Fruit fly (Drosophila melanogaster) whole organism, embryonic: ENCODE measurements around the gene nudC.
A peak's percentile ranks its signal among the peaks of the same experiment; 100 is the strongest.

Experiments
- Aef1 ChIP-seq: fragments of 200-800 bp; sonication (Bioruptor generic); IDR thresholded peaks from 3 replicates; pipeline ENCODE4 v1.3.6; 2022; ENCODE audit warnings: missing biosample characterization, missing genetic modification characterization
- CG11456 ChIP-seq: fragments of 200-800 bp; sonication (Bioruptor generic); IDR thresholded peaks from 3 replicates; pipeline ENCODE4 v1.3.6; 2022; ENCODE audit warnings: missing biosample characterization, missing genetic modification characterization
- CG11504 ChIP-seq: fragments of 200-800 bp; sonication (Bioruptor generic); optimal IDR thresholded peaks from 3 replicates; lab custom pipeline; 2019; ENCODE audit warnings: missing biosample characterization, mild to moderate bottlenecking, missing genetic modification characterization, moderate library complexity
- CG12391 ChIP-seq: fragments of 200-800 bp; sonication (Bioruptor generic); optimal IDR thresholded peaks from 3 replicates; lab custom pipeline; 2018; ENCODE audit warnings: missing biosample characterization, mild to moderate bottlenecking, missing genetic modification characterization, moderate library complexity
- CG13287 ChIP-seq: fragments of 200-800 bp; sonication (Bioruptor generic); IDR thresholded peaks from 2 replicates; pipeline ENCODE4 v1.3.6; 2022; ENCODE audit warnings: missing biosample characterization, missing genetic modification characterization; ENCODE audit not compliant: partially characterized antibody
- CG13775 ChIP-seq: fragments of 200-800 bp; sonication (Bioruptor generic); optimal IDR thresholded peaks from 3 replicates; lab custom pipeline; 2017; ENCODE audit warnings: missing biosample characterization, mild to moderate bottlenecking, missing genetic modification characterization
- CG14667 ChIP-seq: fragments of 200-800 bp; sonication (Bioruptor generic); IDR thresholded peaks from 2 replicates; pipeline ENCODE4 v1.3.6; 2022; ENCODE audit warnings: missing biosample characterization, missing genetic modification characterization
- CG14710 ChIP-seq: fragments of 200-800 bp; sonication (Bioruptor generic); optimal IDR thresholded peaks from 3 replicates; lab custom pipeline; 2019; ENCODE audit warnings: missing biosample characterization, mild to moderate bottlenecking, missing genetic modification characterization, moderate library complexity
- CG15601 ChIP-seq: fragments of 200-800 bp; sonication (Bioruptor generic); optimal IDR thresholded peaks from 3 replicates; lab custom pipeline; 2019; ENCODE audit warnings: missing biosample characterization, mild to moderate bottlenecking, missing genetic modification characterization, moderate library complexity
- CG17361 ChIP-seq: fragments of 200-800 bp; sonication (Bioruptor generic); IDR thresholded peaks from 3 replicates; pipeline ENCODE4 v1.3.6; 2022; ENCODE audit warnings: missing biosample characterization, missing genetic modification characterization
- CG18011 ChIP-seq: fragments of 200-800 bp; sonication (Bioruptor generic); optimal IDR thresholded peaks from 2 replicates; lab custom pipeline; 2017; ENCODE audit warnings: missing biosample characterization, missing genetic modification characterization, mild to moderate bottlenecking, moderate library complexity, missing genotype
- CG2199 ChIP-seq: fragments of 200-800 bp; sonication (Bioruptor generic); IDR thresholded peaks from 3 replicates; pipeline ENCODE4 v1.3.6; 2022; ENCODE audit warnings: missing biosample characterization, missing genetic modification characterization
- CG31388 ChIP-seq: fragments of 200-800 bp; sonication (Bioruptor generic); optimal IDR thresholded peaks from 2 replicates; lab custom pipeline; 2016; ENCODE audit warnings: missing biosample characterization, missing genetic modification characterization
- CG31441 ChIP-seq: fragments of 200-800 bp; sonication (Bioruptor generic); IDR thresholded peaks from 2 replicates; pipeline ENCODE4 v1.3.6; 2022; ENCODE audit warnings: missing biosample characterization, missing genetic modification characterization
- CG34422 ChIP-seq: fragments of 200-800 bp; sonication (Bioruptor generic); IDR thresholded peaks from 3 replicates; pipeline ENCODE4 v1.3.6; 2022; ENCODE audit warnings: missing biosample characterization, missing genetic modification characterization
- CG42726 ChIP-seq: fragments of 200-800 bp; sonication (Bioruptor generic); IDR thresholded peaks from 2 replicates; pipeline ENCODE4 v1.3.6; 2022; ENCODE audit warnings: missing biosample characterization, missing genetic modification characterization; ENCODE audit not compliant: partially characterized antibody
- CG4360 ChIP-seq: fragments of 200-800 bp; sonication (Bioruptor generic); IDR thresholded peaks from 2 replicates; pipeline ENCODE4 v1.3.6; 2022; ENCODE audit warnings: missing biosample characterization, missing genetic modification characterization
- CG5245 ChIP-seq: fragments of 200-800 bp; sonication (Bioruptor generic); optimal IDR thresholded peaks from 3 replicates; lab custom pipeline; 2016; ENCODE audit warnings: missing biosample characterization, missing genetic modification characterization
- CG6791 ChIP-seq: fragments of 200-800 bp; sonication (Bioruptor generic); IDR thresholded peaks from 3 replicates; pipeline ENCODE4 v1.3.6; 2022; ENCODE audit warnings: missing biosample characterization, missing genetic modification characterization; ENCODE audit not compliant: partially characterized antibody
- CG8281 ChIP-seq: fragments of 200-800 bp; sonication (Bioruptor generic); optimal IDR thresholded peaks from 2 replicates; lab custom pipeline; 2018; ENCODE audit warnings: missing biosample characterization, mild to moderate bottlenecking, missing genetic modification characterization, moderate library complexity
- CG9609 ChIP-seq: fragments of 200-800 bp; sonication (Bioruptor generic); optimal IDR thresholded peaks from 3 replicates; lab custom pipeline; 2016; ENCODE audit warnings: missing biosample characterization, missing genetic modification characterization
- CTCF ChIP-seq: fragments of 200-800 bp; sonication (Bioruptor generic); optimal IDR thresholded peaks from 2 replicates; lab custom pipeline; 2017; ENCODE audit warnings: missing biosample characterization, mild to moderate bottlenecking, missing genetic modification characterization, moderate library complexity
- Chrac-16 ChIP-seq: fragments of 200-800 bp; sonication (Bioruptor generic); optimal IDR thresholded peaks from 3 replicates; lab custom pipeline; 2016; ENCODE audit warnings: missing biosample characterization, missing genetic modification characterization
- Fer3 ChIP-seq: fragments of 200-800 bp; sonication (Bioruptor generic); optimal IDR thresholded peaks from 2 replicates; lab custom pipeline; 2018; ENCODE audit warnings: missing biosample characterization, mild to moderate bottlenecking, missing genetic modification characterization, moderate library complexity
- GATAe ChIP-seq: fragments of 200-800 bp; sonication (Bioruptor generic); conservative IDR thresholded peaks from 2 replicates; pipeline ENCODE4 v1.3.6; 2022; ENCODE audit warnings: missing biosample characterization, missing genetic modification characterization
- HLHmδ ChIP-seq: fragments of 200-800 bp; sonication (Bioruptor generic); optimal IDR thresholded peaks from 2 replicates; lab custom pipeline; 2018; ENCODE audit warnings: missing biosample characterization, mild to moderate bottlenecking, missing genetic modification characterization, moderate library complexity
- Hand ChIP-seq: fragments of 200-800 bp; sonication (Bioruptor generic); optimal IDR thresholded peaks from 2 replicates; lab custom pipeline; 2017; ENCODE audit warnings: mild to moderate bottlenecking, missing biosample characterization, missing genetic modification reagents, missing genetic modification characterization
- HmgZ ChIP-seq: fragments of 200-800 bp; sonication (Bioruptor generic); optimal IDR thresholded peaks from 2 replicates; lab custom pipeline; 2018; ENCODE audit warnings: missing biosample characterization, mild to moderate bottlenecking, missing genetic modification characterization
- Jarid2 ChIP-seq: fragments of 200-800 bp; sonication (Bioruptor generic); optimal IDR thresholded peaks from 3 replicates; lab custom pipeline; 2017; ENCODE audit warnings: mild to moderate bottlenecking, missing biosample characterization, missing genetic modification reagents, missing genetic modification characterization
- Lhr ChIP-seq: fragments of 200-800 bp; sonication (Bioruptor generic); optimal IDR thresholded peaks from 3 replicates; lab custom pipeline; 2017; ENCODE audit warnings: mild to moderate bottlenecking, missing biosample characterization, missing genetic modification reagents, missing genetic modification characterization
- Lim3 ChIP-seq: fragments of 200-800 bp; sonication (Bioruptor generic); IDR thresholded peaks from 2 replicates; pipeline ENCODE4 v1.3.6; 2022; ENCODE audit warnings: missing biosample characterization, missing genetic modification characterization
- MBD-R2 ChIP-seq: fragments of 200-800 bp; sonication (Bioruptor generic); IDR thresholded peaks from 2 replicates; pipeline ENCODE4 v1.3.6; 2022; ENCODE audit warnings: missing biosample characterization, missing genetic modification characterization
- MTF-1 ChIP-seq: fragments of 200-800 bp; sonication (Bioruptor generic); optimal IDR thresholded peaks from 2 replicates; lab custom pipeline; 2018; ENCODE audit warnings: missing biosample characterization, mild to moderate bottlenecking, missing genetic modification characterization, borderline replicate concordance
- Nf-YC ChIP-seq: fragments of 200-800 bp; optimal IDR thresholded peaks from 3 replicates; lab custom pipeline; 2019; ENCODE audit warnings: missing biosample characterization, mild to moderate bottlenecking, missing genetic modification characterization, moderate library complexity
- Pdp1 ChIP-seq, 2 experiments: fragments of 200-800 bp; sonication (Bioruptor generic); optimal IDR thresholded peaks; 3 replicates each; lab custom pipeline; 2016; ENCODE audit warnings: missing biosample characterization in 2 of 2, missing genetic modification characterization in 2 of 2, mild to moderate bottlenecking in 1 of 2, moderate library complexity in 1 of 2
- Sry-δ ChIP-seq: fragments of 200-800 bp; sonication (Bioruptor generic); optimal IDR thresholded peaks from 2 replicates; lab custom pipeline; 2016; ENCODE audit warnings: missing biosample characterization, missing genetic modification characterization
- Stat92E ChIP-seq, 3 experiments: fragments of >200 bp in 2 of 3; fragments of 200-800 bp in 1 of 3; sonication (Bioruptor generic) in 1 of 3; optimal IDR thresholded peaks; 2 replicates each; lab custom pipeline; 2017 to 2019; ENCODE audit warnings: missing biosample characterization in 3 of 3, missing genetic modification characterization in 3 of 3, mild to moderate bottlenecking in 1 of 3, moderate library complexity in 1 of 3
- Trl ChIP-seq, 3 experiments: fragments of >200 bp in 2 of 3; fragments of 200-800 bp in 1 of 3; sonication (Bioruptor generic) in 1 of 3; optimal IDR thresholded peaks; 2 replicates in 1 of 3; 3 replicates in 2 of 3; lab custom pipeline; 2016 to 2017; ENCODE audit warnings: missing biosample characterization in 1 of 3, missing genetic modification characterization in 1 of 3
- YL-1 ChIP-seq: fragments of 200-800 bp; sonication (Bioruptor generic); optimal IDR thresholded peaks from 3 replicates; lab custom pipeline; 2017; ENCODE audit warnings: missing biosample characterization, mild to moderate bottlenecking, missing genetic modification characterization
- al ChIP-seq: fragments of 200-800 bp; sonication (Bioruptor generic); IDR thresholded peaks from 2 replicates; pipeline ENCODE4 v1.3.6; 2022; ENCODE audit warnings: missing biosample characterization, missing genetic modification characterization
- ara ChIP-seq: fragments of 200-800 bp; sonication (Bioruptor generic); IDR thresholded peaks from 2 replicates; pipeline ENCODE4 v1.3.6; 2022; ENCODE audit warnings: missing biosample characterization, missing genetic modification characterization
- dm ChIP-seq: fragments of 200-800 bp; sonication (Bioruptor generic); optimal IDR thresholded peaks from 3 replicates; lab custom pipeline; 2016; ENCODE audit warnings: missing biosample characterization, missing genetic modification characterization
- nerfin-2 ChIP-seq: fragments of 200-800 bp; sonication (Bioruptor generic); IDR thresholded peaks from 2 replicates; pipeline ENCODE4 v1.3.6; 2022; ENCODE audit warnings: missing biosample characterization, missing genetic modification characterization; ENCODE audit not compliant: partially characterized antibody
- nmo ChIP-seq: fragments of 200-800 bp; sonication (Bioruptor generic); optimal IDR thresholded peaks from 2 replicates; lab custom pipeline; 2018; ENCODE audit warnings: missing biosample characterization, mild to moderate bottlenecking, missing genetic modification characterization, moderate library complexity
- phol ChIP-seq: fragments of 200-800 bp; sonication (Bioruptor generic); optimal IDR thresholded peaks from 3 replicates; lab custom pipeline; 2018; ENCODE audit warnings: missing biosample characterization, mild to moderate bottlenecking, missing genetic modification characterization, moderate library complexity
- sens ChIP-seq: fragments of 200-800 bp; sonication (Bioruptor generic); peaks from one replicate; lab custom pipeline; 2016; ENCODE audit warnings: missing biosample characterization, missing genetic modification characterization
- slbo ChIP-seq: fragments of 200-800 bp; sonication (Bioruptor generic); IDR thresholded peaks from 2 replicates; pipeline ENCODE4 v1.3.6; 2022; ENCODE audit warnings: missing biosample characterization, missing genetic modification characterization
- ssp ChIP-seq: fragments of 200-800 bp; sonication (Bioruptor generic); IDR thresholded peaks from 2 replicates; pipeline ENCODE4 v1.3.6; 2022; ENCODE audit warnings: missing biosample characterization, missing genetic modification characterization
- sug ChIP-seq: fragments of 200-800 bp; optimal IDR thresholded peaks from 2 replicates; lab custom pipeline; 2019; ENCODE audit warnings: missing biosample characterization, mild to moderate bottlenecking, missing genetic modification characterization, moderate library complexity

The nudC gene

DNA sequence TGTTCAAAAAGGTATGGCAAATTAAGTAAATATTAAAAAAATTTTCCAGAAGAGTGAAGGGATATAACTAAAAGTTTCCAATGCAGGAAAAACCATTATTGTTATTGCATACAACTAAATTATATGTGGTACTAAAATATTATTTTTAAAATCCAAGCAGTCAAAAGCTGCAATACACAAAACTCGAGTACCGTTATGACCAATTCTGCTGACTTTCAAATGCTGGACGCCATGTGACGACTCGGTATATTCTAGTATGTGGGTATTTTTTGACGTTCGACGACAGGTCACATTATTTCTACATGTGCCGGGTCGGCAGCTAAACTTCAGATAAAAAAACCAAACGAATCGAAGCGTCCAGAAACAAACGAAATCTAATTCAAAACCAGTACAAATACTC lies 3.3 kb downstream of the nudC start (continued):
- TF ChIP-seq dm (GFP tag; lab: Kevin White, UChicago) (peak; percentile 88), Stat92E (GFP tag; optimal IDR thresholded peaks at IDR 0.05; lab: Kevin White, UChicago) (peak in 1 of 3 experiments; percentile 29), Chrac-16 (GFP tag; lab: Kevin White, UChicago) (no peak), phol (tag; lab: Kevin White, UChicago) (peak; percentile 50), Jarid2 (GFP tag; lab: Kevin White, UChicago) (no peak), CG31388 (GFP tag; lab: Kevin White, UChicago) (no peak), al (0 out of 2 replicates have a peak, but pooled peaks have one; percentile 41), CG9609 (GFP tag; lab: Kevin White, UChicago) (peak; percentile 24), slbo (GFP tag; lab: Robert Waterston, UW) (peak; percentile 33; the same call in 1 of the 2 replicates), CG2199 (GFP tag; lab: Robert Waterston, UW) (peak; percentile 87), Fer3 (tag; lab: Kevin White, UChicago) (peak; percentile 1), Lim3 (GFP tag; lab: Robert Waterston, UW) (no peak), Trl (optimal IDR thresholded peaks at IDR 0.05; lab: Kevin White, UChicago) (no peak), Trl (GFP tag; optimal IDR thresholded peaks at IDR 0.05; lab: Kevin White, UChicago) (no peak), CG4360 (GFP tag; lab: Robert Waterston, UW) (peak; percentile 48; the same call in 1 of the 2 replicates), GATAe (GFP tag; lab: Robert Waterston, UW) (peak; percentile 44; the same call in 1 of the 2 replicates), CG12391 (peak; percentile 41), CG15601 (tag; lab: Kevin White, UChicago) (peak; percentile 6), Lhr (GFP tag; lab: Kevin White, UChicago) (peak; percentile 91), ssp (peak; percentile 48; the same call in 1 of the 2 replicates), MBD-R2 (GFP tag; lab: Robert Waterston, UW) (peak; percentile 90), YL-1 (GFP tag; lab: Kevin White, UChicago) (peak; percentile 61), CG14710 (tag; lab: Kevin White, UChicago) (peak; percentile 61), nmo (GFP tag; lab: Kevin White, UChicago) (peak; percentile 70), CG13287 (GFP tag; lab: Robert Waterston, UW) (peak; percentile 50; the same call in 1 of the 2 replicates), Hand (GFP tag; lab: Kevin White, UChicago) (no peak), CG14667 (GFP tag; lab: Robert Waterston, UW) (no peak), Aef1 (peak; percentile 19; the same call in 1 of the 3 replicates), CG11504 (tag; lab: Kevin White, UChicago) (peak; percentile 48), CG34422 (peak; percentile 78; the same call in 1 of the 3 replicates), HLHmδ (GFP tag; lab: Kevin White, UChicago) (no peak), HmgZ (peak; percentile 84), CG5245 (GFP tag; lab: Kevin White, UChicago) (no peak), MTF-1 (no peak), CTCF (GFP tag; lab: Kevin White, UChicago) (peak; percentile 49), CG8281 (no peak), Nf-YC (tag; lab: Kevin White, UChicago) (peak; percentile 30), sens (GFP tag; lab: Kevin White, UChicago) (peak; percentile 70), Pdp1 (GFP tag; optimal IDR thresholded peaks at IDR 0.05; lab: Kevin White, UChicago) (peak in 1 of 2 experiments; percentile 75), Sry-δ (peak; percentile 48), CG13775 (peak; percentile 15), CG17361 (GFP tag; lab: Robert Waterston, UW) (peak; percentile 45; the same call in 2 of the 3 replicates), nerfin-2 (GFP tag; lab: Robert Waterston, UW) (0 out of 2 replicates have a peak, but pooled peaks have one; percentile 39), ara (GFP tag; lab: Robert Waterston, UW) (peak; percentile 11; the same call in 1 of the 2 replicates), sug (tag; lab: Kevin White, UChicago) (peak; percentile 43), CG31441 (GFP tag; lab: Robert Waterston, UW) (0 out of 2 replicates have a peak, but pooled peaks have one; percentile 27), CG6791 (GFP tag; lab: Robert Waterston, UW) (peak; percentile 57; the same call in 2 of the 3 replicates), CG18011 (GFP tag; lab: Kevin White, UChicago) (peak; percentile 100), CG11456 (GFP tag; lab: Robert Waterston, UW) (peak; percentile 54; the same call in 1 of the 3 replicates), CG42726 (peak; percentile 66)
